Fruit fly (Drosophila melanogaster) whole organism: Measurements from ENCODE around the gene Hel25E.

ENCODE experiments used
- CG8478 ChIP-seq: fragments of >200 bp; optimal IDR thresholded peaks from 2 replicates; lab custom pipeline; 2018; ENCODE audit warnings: inconsistent platforms
- Dll ChIP-seq: fragments of >200 bp; optimal IDR thresholded peaks from 2 replicates; lab custom pipeline; 2017
- psq ChIP-seq: fragments of >200 bp; optimal IDR thresholded peaks from 2 replicates; lab custom pipeline; 2017

- TF ChIP-seq CG8478 (lab: Kevin White, UChicago) (no peak), psq (lab: Kevin White, UChicago) (no peak), Dll (lab: Kevin White, UChicago) (no peak)
These were observed 10.1 kb downstream of the Hel25E start, which contains the start of gene Coq6 for dm6 chr2L:5532061-5532460.
